Worm (Caenorhabditis elegans) whole organism, L4 larva: ENCODE data around the gene R07E5.15.

Experiments
- D1046.2 ChIP-seq: fragments of 200-800 bp; sonication (Bioruptor generic); IDR thresholded peaks from 2 replicates; pipeline ENCODE4 v1.3.6; 2022; ENCODE audit warnings: missing genetic modification characterization, missing compliant biosample characterization
- F37D6.2 ChIP-seq: sonication (generic microtip); optimal IDR thresholded peaks from 2 replicates; lab custom pipeline; 2016; ENCODE audit warnings: mild to moderate bottlenecking, missing genetic modification characterization, missing compliant biosample characterization
- R02D3.7 ChIP-seq: fragments of 150-350 bp; sonication (generic microtip); optimal IDR thresholded peaks from 3 replicates; lab custom pipeline; 2014; ENCODE audit warnings: missing biosample characterization, missing genetic modification characterization
- T20F7.1 ChIP-seq: fragments of 200-800 bp; sonication (Bioruptor generic); optimal IDR thresholded peaks from 2 replicates; lab custom pipeline; 2018; ENCODE audit warnings: mild to moderate bottlenecking, missing genetic modification characterization, missing compliant biosample characterization
- T26A8.4 ChIP-seq: fragments of 200-800 bp; sonication (Bioruptor generic); IDR thresholded peaks from 2 replicates; pipeline ENCODE4 v1.3.6; 2022; ENCODE audit warnings: missing genetic modification characterization, missing compliant biosample characterization
- Y75B8A.6 ChIP-seq: fragments of 200-800 bp; sonication (Bioruptor generic); IDR thresholded peaks from 2 replicates; pipeline ENCODE4 v1.3.6; 2022; ENCODE audit warnings: missing genetic modification reagents, missing genetic modification characterization, missing compliant biosample characterization
- ZK546.5 ChIP-seq, 2 experiments: sonication (generic microtip); optimal IDR thresholded peaks; 2 replicates each; lab custom pipeline; 2017; ENCODE audit warnings: missing biosample characterization in 2 of 2, missing genetic modification characterization in 2 of 2
- ama-1 ChIP-seq: fragments of 150-350 bp; optimal IDR thresholded peaks from 2 replicates; lab custom pipeline; 2014; ENCODE audit warnings: inconsistent platforms, mixed read lengths
- ceh-32 ChIP-seq: sonication (generic microtip); optimal IDR thresholded peaks from 2 replicates; lab custom pipeline; 2016; ENCODE audit warnings: mild to moderate bottlenecking, missing genetic modification characterization, missing compliant biosample characterization; ENCODE audit not compliant: poor library complexity
- ceh-62 ChIP-seq: sonication (generic microtip); optimal IDR thresholded peaks from 2 replicates; lab custom pipeline; 2017; ENCODE audit warnings: missing biosample characterization, missing genetic modification characterization
- ceh-82 ChIP-seq: sonication (generic microtip); optimal IDR thresholded peaks from 2 replicates; lab custom pipeline; 2017; ENCODE audit warnings: missing biosample characterization, missing genetic modification characterization
- ces-1 ChIP-seq: fragments of 150-350 bp; sonication (generic microtip); optimal IDR thresholded peaks from 4 replicates; lab custom pipeline; 2014; ENCODE audit warnings: missing biosample characterization, missing genetic modification reagents, missing genetic modification characterization
- daf-12 ChIP-seq: fragments of 150-350 bp; optimal IDR thresholded peaks from 2 replicates; lab custom pipeline; 2014; ENCODE audit warnings: missing biosample characterization, missing genetic modification reagents, missing genetic modification characterization
- daf-19 ChIP-seq: fragments of 200-800 bp; sonication (Bioruptor generic); conservative IDR thresholded peaks from 2 replicates; pipeline ENCODE4 v1.3.6; 2022; ENCODE audit warnings: missing genetic modification characterization, missing compliant biosample characterization
- daf-8 ChIP-seq: fragments of 200-800 bp; sonication (Bioruptor generic); IDR thresholded peaks from 2 replicates; pipeline ENCODE4 v1.3.6; 2022; ENCODE audit warnings: missing genetic modification characterization, missing compliant biosample characterization
- dmd-9 ChIP-seq: fragments of 200-800 bp; sonication (Bioruptor generic); IDR thresholded peaks from 2 replicates; pipeline ENCODE4 v1.3.6; 2022; ENCODE audit warnings: missing genetic modification reagents, missing genetic modification characterization, missing compliant biosample characterization
- dpl-1 ChIP-seq: fragments of 150-350 bp; optimal IDR thresholded peaks from 2 replicates; lab custom pipeline; 2014; ENCODE audit warnings: missing biosample characterization, missing genetic modification reagents, missing genetic modification characterization
- dve-1 ChIP-seq: sonication (generic microtip); optimal IDR thresholded peaks from 2 replicates; lab custom pipeline; 2017; ENCODE audit warnings: antibody characterized with exemption, mild to moderate bottlenecking, missing genetic modification characterization, missing compliant biosample characterization; ENCODE audit not compliant: insufficient read depth
- egl-43 ChIP-seq: fragments of 200-800 bp; sonication (Bioruptor generic); IDR thresholded peaks from 2 replicates; pipeline ENCODE4 v1.3.6; 2022; ENCODE audit warnings: missing genetic modification reagents, missing genetic modification characterization, missing compliant biosample characterization
- fos-1 ChIP-seq: fragments of 150-350 bp; optimal IDR thresholded peaks from 2 replicates; lab custom pipeline; 2014; ENCODE audit warnings: missing biosample characterization, missing genetic modification characterization
- hif-1 ChIP-seq, 2 experiments: sonication (generic microtip); optimal IDR thresholded peaks; 2 replicates each; lab custom pipeline; 2016 to 2017; ENCODE audit warnings: missing compliant biosample characterization in 2 of 2, missing genetic modification characterization in 2 of 2, missing genetic modification reagents in 2 of 2, missing genotype in 2 of 2, mild to moderate bottlenecking in 1 of 2
- hlh-11 ChIP-seq: fragments of 200-800 bp; sonication (Bioruptor generic); optimal IDR thresholded peaks from 2 replicates; lab custom pipeline; 2018; ENCODE audit warnings: mild to moderate bottlenecking, missing genetic modification characterization, missing compliant biosample characterization
- hmg-1.1 ChIP-seq: fragments of 200-800 bp; sonication (Bioruptor generic); IDR thresholded peaks from 2 replicates; pipeline ENCODE4 v1.3.6; 2022; ENCODE audit warnings: missing genetic modification reagents, missing genetic modification characterization, missing compliant biosample characterization
- lim-7 ChIP-seq: fragments of 200-800 bp; sonication (Bioruptor generic); IDR thresholded peaks from 2 replicates; pipeline ENCODE4 v1.3.6; 2022; ENCODE audit warnings: missing genetic modification characterization, missing compliant biosample characterization
- lin-1 ChIP-seq: fragments of 200-800 bp; sonication (Bioruptor generic); IDR thresholded peaks from 2 replicates; pipeline ENCODE4 v1.3.6; 2022; ENCODE audit warnings: missing genetic modification reagents, missing genetic modification characterization, missing compliant biosample characterization
- lin-13 ChIP-seq: fragments of 150-350 bp; optimal IDR thresholded peaks from 2 replicates; lab custom pipeline; 2014; ENCODE audit warnings: missing biosample characterization, missing genetic modification reagents, missing genetic modification characterization
- lin-29 ChIP-seq: fragments of 200-800 bp; sonication (Bioruptor generic); IDR thresholded peaks from 2 replicates; pipeline ENCODE4 v1.3.6; 2022; ENCODE audit warnings: missing genetic modification reagents, missing genetic modification characterization, missing compliant biosample characterization
- lin-38 ChIP-seq: fragments of 200-800 bp; sonication (Bioruptor generic); IDR thresholded peaks from 2 replicates; pipeline ENCODE4 v1.3.6; 2022; ENCODE audit warnings: missing genetic modification reagents, missing genetic modification characterization, missing compliant biosample characterization
- lsy-2 ChIP-seq, 2 experiments: fragments of 150-350 bp in 1 of 2; sonication (generic microtip) in 1 of 2; optimal IDR thresholded peaks; 2 replicates each; lab custom pipeline; 2014 to 2017; ENCODE audit warnings: missing biosample characterization in 2 of 2, missing genetic modification characterization in 2 of 2
- mdl-1 ChIP-seq, 2 experiments: fragments of 150-350 bp in 1 of 2; sonication (generic microtip) in 1 of 2; optimal IDR thresholded peaks; 2 replicates each; lab custom pipeline; 2014 to 2017; ENCODE audit warnings: missing biosample characterization in 2 of 2, missing genetic modification characterization in 2 of 2
- mep-1 ChIP-seq: fragments of 150-350 bp; sonication (generic microtip); optimal IDR thresholded peaks from 3 replicates; lab custom pipeline; 2014; ENCODE audit warnings: missing biosample characterization, missing genetic modification characterization
- mes-2 ChIP-seq: sonication (generic microtip); optimal IDR thresholded peaks from 2 replicates; lab custom pipeline; 2016; ENCODE audit warnings: missing genotype, mild to moderate bottlenecking, missing genetic modification characterization, missing compliant biosample characterization; ENCODE audit not compliant: poor library complexity, severe bottlenecking
- mxl-3 ChIP-seq: fragments of 200-800 bp; sonication (Bioruptor generic); optimal IDR thresholded peaks from 2 replicates; lab custom pipeline; 2018; ENCODE audit warnings: mild to moderate bottlenecking, missing genetic modification characterization, missing compliant biosample characterization
- nhr-102 ChIP-seq: sonication (generic microtip); optimal IDR thresholded peaks from 2 replicates; lab custom pipeline; 2016; ENCODE audit warnings: mild to moderate bottlenecking, missing genetic modification characterization, moderate library complexity, missing compliant biosample characterization
- nhr-11 ChIP-seq: fragments of 150-350 bp; optimal IDR thresholded peaks from 2 replicates; lab custom pipeline; 2014; ENCODE audit warnings: missing biosample characterization, missing genetic modification characterization
- nhr-42 ChIP-seq: fragments of 200-800 bp; sonication (Bioruptor generic); IDR thresholded peaks from 2 replicates; pipeline ENCODE4 v1.3.6; 2022; ENCODE audit warnings: missing genetic modification characterization, missing compliant biosample characterization
- nhr-6 ChIP-seq: fragments of 150-350 bp; optimal IDR thresholded peaks from 2 replicates; lab custom pipeline; 2014; ENCODE audit warnings: missing biosample characterization, missing genetic modification characterization
- nhr-76 ChIP-seq: fragments of 150-350 bp; optimal IDR thresholded peaks from 2 replicates; lab custom pipeline; 2014; ENCODE audit warnings: missing biosample characterization, missing genetic modification characterization
- nhr-77 ChIP-seq: fragments of 150-350 bp; optimal IDR thresholded peaks from 2 replicates; lab custom pipeline; 2014; ENCODE audit warnings: missing biosample characterization, missing genetic modification characterization
- pha-4 ChIP-seq, 2 experiments: fragments of 150-350 bp in 1 of 2; fragments of 200-800 bp in 1 of 2; sonication (Bioruptor generic) in 1 of 2; IDR thresholded peaks in 1 of 2; optimal IDR thresholded peaks in 1 of 2; 2 replicates each; pipeline versions ENCODE4 v1.3.6 to Lab custom; 2014 to 2022; ENCODE audit warnings: missing genetic modification characterization in 2 of 2, missing genetic modification reagents in 2 of 2, missing biosample characterization in 1 of 2, missing compliant biosample characterization in 1 of 2
- php-3 ChIP-seq: fragments of 200-800 bp; sonication (Bioruptor generic); IDR thresholded peaks from 2 replicates; pipeline ENCODE4 v1.3.6; 2022; ENCODE audit warnings: missing genetic modification reagents, missing genetic modification characterization, missing compliant biosample characterization
- pqm-1 ChIP-seq: sonication (generic microtip); optimal IDR thresholded peaks from 2 replicates; lab custom pipeline; 2017; ENCODE audit warnings: missing biosample characterization, missing genetic modification characterization
- rbr-2 ChIP-seq: sonication (generic microtip); optimal IDR thresholded peaks from 2 replicates; lab custom pipeline; 2016; ENCODE audit warnings: missing genotype, missing genetic modification characterization, missing compliant biosample characterization
- saeg-2 ChIP-seq: fragments of 200-800 bp; sonication (Bioruptor generic); IDR thresholded peaks from 2 replicates; pipeline ENCODE4 v1.3.6; 2022; ENCODE audit warnings: missing genetic modification reagents, missing genetic modification characterization, missing compliant biosample characterization
- snpc-4 ChIP-seq: fragments of 150-350 bp; optimal IDR thresholded peaks from 2 replicates; lab custom pipeline; 2014; ENCODE audit warnings: missing biosample characterization, missing genetic modification characterization
- spr-1 ChIP-seq: sonication (generic microtip); optimal IDR thresholded peaks from 2 replicates; lab custom pipeline; 2016; ENCODE audit warnings: mild to moderate bottlenecking, missing genetic modification characterization, missing compliant biosample characterization
- unc-130 ChIP-seq: sonication (generic microtip); optimal IDR thresholded peaks from 2 replicates; lab custom pipeline; 2016; ENCODE audit warnings: missing genetic modification reagents, missing genetic modification characterization, missing compliant biosample characterization
- unc-62 ChIP-seq, 3 experiments: fragments of 150-350 bp in 1 of 3; sonication (generic microtip); optimal IDR thresholded peaks in 2 of 3; peaks in 1 of 3; 1 replicate in 1 of 3; 2 replicates in 2 of 3; lab custom pipeline; 2014 to 2017; ENCODE audit warnings: missing biosample characterization in 3 of 3, missing genetic modification characterization in 3 of 3, missing genetic modification reagents in 3 of 3, missing genotype in 1 of 3
- vab-7 ChIP-seq: fragments of 200-800 bp; sonication (Bioruptor generic); IDR thresholded peaks from 2 replicates; pipeline ENCODE4 v1.3.6; 2022; ENCODE audit warnings: missing genetic modification reagents, missing genetic modification characterization, missing compliant biosample characterization
- zip-11 ChIP-seq: fragments of 200-800 bp; sonication (Bioruptor generic); IDR thresholded peaks from 2 replicates; pipeline ENCODE4 v1.3.6; 2022; ENCODE audit warnings: missing genetic modification characterization, missing compliant biosample characterization
- ztf-7 ChIP-seq: fragments of 150-350 bp; optimal IDR thresholded peaks from 2 replicates; lab custom pipeline; 2014; ENCODE audit warnings: missing biosample characterization, missing genetic modification characterization

R07E5.15 gene

ce11 chrIII:4428797-4429196 is 27.6 kb downstream of the R07E5.15 start:
- TF ChIP-seq nhr-6 (tag; lab: Kevin White, UChicago) (no peak), T20F7.1 (GFP tag; lab: Kevin White, UChicago) (no peak), nhr-77 (tag; lab: Kevin White, UChicago) (no peak), snpc-4 (peak; percentile 21), nhr-11 (no peak), D1046.2 (0 out of 2 replicates have a peak, but pooled peaks have one; percentile 58), ztf-7 (tag; lab: Kevin White, UChicago) (no peak), ama-1 (lab: Kevin White, UChicago) (no peak), lsy-2 (tag; optimal IDR thresholded peaks at IDR 0.05; lab: Kevin White, UChicago) (no peak), dve-1 (tag; lab: Kevin White, UChicago) (no peak), mes-2 (tag; lab: Kevin White, UChicago) (peak; percentile 52), saeg-2 (GFP tag; lab: Robert Waterston, UW) (no peak), daf-8 (GFP tag; lab: Robert Waterston, UW) (no peak), zip-11 (no peak), ceh-32 (tag; lab: Kevin White, UChicago) (no peak), pha-4 (GFP tag; IDR thresholded peaks at IDR 0.05; lab: Robert Waterston, UW) (peak; percentile 78; the same call in 1 of the 2 replicates), pha-4 (tag; optimal IDR thresholded peaks at IDR 0.05; lab: Kevin White, UChicago) (no peak), unc-62 (GFP tag; optimal IDR thresholded peaks at IDR 0.05 in 1 of 2; lab: Kevin White, UChicago) (peak in 1 of 2 experiments; percentile 43), unc-62 (tag; optimal IDR thresholded peaks at IDR 0.05; lab: Kevin White, UChicago) (no peak), dmd-9 (no peak), Y75B8A.6 (GFP tag; lab: Robert Waterston, UW) (no peak), T26A8.4 (GFP tag; lab: Robert Waterston, UW) (peak; percentile 59), rbr-2 (tag; lab: Kevin White, UChicago) (no peak), hmg-1.1 (GFP tag; lab: Robert Waterston, UW) (no peak; the same call in 1 of the 2 replicates), lin-29 (GFP tag; lab: Robert Waterston, UW) (no peak), daf-19 (GFP tag; lab: Robert Waterston, UW) (peak; percentile 86), hlh-11 (tag; lab: Kevin White, UChicago) (peak; percentile 10), nhr-76 (tag; lab: Kevin White, UChicago) (no peak), ceh-62 (no peak), spr-1 (tag; lab: Kevin White, UChicago) (peak; percentile 9), mdl-1 (tag; optimal IDR thresholded peaks at IDR 0.05; lab: Kevin White, UChicago) (no peak), mep-1 (tag; lab: Kevin White, UChicago) (no peak), lim-7 (GFP tag; lab: Robert Waterston, UW) (peak; percentile 79), egl-43 (GFP tag; lab: Robert Waterston, UW) (peak; percentile 85), unc-130 (GFP tag; lab: Kevin White, UChicago) (peak; percentile 34), pqm-1 (tag; lab: Kevin White, UChicago) (no peak), dpl-1 (GFP tag; lab: Kevin White, UChicago) (no peak), nhr-102 (tag; lab: Kevin White, UChicago) (no peak), lin-13 (peak; percentile 16), ces-1 (GFP tag; lab: Kevin White, UChicago) (no peak), nhr-42 (GFP tag; lab: Robert Waterston, UW) (no peak), daf-12 (tag; lab: Kevin White, UChicago) (no peak), lin-1 (GFP tag; lab: Robert Waterston, UW) (peak; percentile 78; the same call in 1 of the 2 replicates), F37D6.2 (tag; lab: Kevin White, UChicago) (no peak), hif-1 (tag; optimal IDR thresholded peaks at IDR 0.05; lab: Kevin White, UChicago) (no peak), mxl-3 (GFP tag; lab: Kevin White, UChicago) (no peak), php-3 (GFP tag; lab: Robert Waterston, UW) (no peak), ZK546.5 (tag; optimal IDR thresholded peaks at IDR 0.05; lab: Kevin White, UChicago) (no peak), R02D3.7 (tag; lab: Kevin White, UChicago) (no peak), vab-7 (GFP tag; lab: Robert Waterston, UW) (peak; percentile 75), fos-1 (tag; lab: Kevin White, UChicago) (no peak), lin-38 (GFP tag; lab: Robert Waterston, UW) (peak; percentile 64), ceh-82 (tag; lab: Kevin White, UChicago) (no peak)
